Worm (Caenorhabditis elegans): Measurements from ENCODE around the gene Y80D3A.8.
A peak's percentile ranks its signal among the peaks of the same experiment; 100 is the strongest.

Gene Y80D3A.8

ce11 chrV:18909682-18910081 lies 30.8 kb upstream of the Y80D3A.8 start:
- TF ChIP-seq lir-1 (GFP tag; conservative IDR thresholded peaks at IDR 0.05) (no peak), madf-6 (GFP tag; IDR thresholded peaks at IDR 0.05) (no peak), zfh-2 (GFP tag; conservative IDR thresholded peaks at IDR 0.05) (no peak), Y56A3A.18 (GFP tag; IDR thresholded peaks at IDR 0.05) (no peak), sea-2 (GFP tag; IDR thresholded peaks at IDR 0.05) (no peak), ccch-3 (GFP tag; optimal IDR thresholded peaks at IDR 0.05) (no peak), ceh-100 (GFP tag; IDR thresholded peaks at IDR 0.05) (no peak), ztf-3 (GFP tag; optimal IDR thresholded peaks at IDR 0.05) (no peak), F23B12.7 (tag; optimal IDR thresholded peaks at IDR 0.05; ENCODE audit: insufficient read depth) (no peak), egl-44 (GFP tag; IDR thresholded peaks at IDR 0.05) (no peak), C17E4.6 (GFP tag; IDR thresholded peaks at IDR 0.05) (no peak), snpc-3.4 (tag; optimal IDR thresholded peaks at IDR 0.05) (no peak), ztf-25 (GFP tag; IDR thresholded peaks at IDR 0.05) (no peak), F57C9.4 (tag; optimal IDR thresholded peaks at IDR 0.05) (no peak), sdz-38 (tag; optimal IDR thresholded peaks at IDR 0.05) (no peak), F52B5.7 (tag; optimal IDR thresholded peaks at IDR 0.05) (no peak)

ce11 chrV:18911736-18912135 lies 28.7 kb upstream of the Y80D3A.8 start, which contains the start of gene cyp-42A1:
TSS of gene cyp-42A1 (plus strand) at chrV:18912036.
- no peak for TF ChIP-seq mel-28 (tag; optimal IDR thresholded peaks at IDR 0.05; ENCODE audit: borderline replicate concordance)
- TF ChIP-seq dpff-1 (tag; optimal IDR thresholded peaks at IDR 0.05): no peak
- no peak for TF ChIP-seq egrh-3 (GFP tag; IDR thresholded peaks at IDR 0.05)
- TF ChIP-seq lag-1 (GFP tag; IDR thresholded peaks at IDR 0.05): no peak
- TF ChIP-seq rec-8 (tag; optimal IDR thresholded peaks at IDR 0.05): no peak

- TF ChIP-seq B0035.1 (tag; optimal IDR thresholded peaks at IDR 0.05): no peak
- peak; percentile 22; the same call in 1 of the 2 replicates for TF ChIP-seq egrh-3 (GFP tag; IDR thresholded peaks at IDR 0.05)
- TF ChIP-seq pbrm-1 (GFP tag; IDR thresholded peaks at IDR 0.05): no peak
- peak; percentile 20 for TF ChIP-seq rpc-1 (optimal IDR thresholded peaks at IDR 0.05)
- peak; percentile 54 for TF ChIP-seq rpc-1 (tag; optimal IDR thresholded peaks at IDR 0.05)
- no peak for TF ChIP-seq snpc-1.3 (tag; optimal IDR thresholded peaks at IDR 0.05; ENCODE audit: insufficient read depth)
- no peak for TF ChIP-seq K11D2.4 (GFP tag; IDR thresholded peaks at IDR 0.05)
- TF ChIP-seq ccch-3 (GFP tag; optimal IDR thresholded peaks at IDR 0.05): no peak
- no peak for TF ChIP-seq F23B12.7 (tag; optimal IDR thresholded peaks at IDR 0.05; ENCODE audit: insufficient read depth)
- no peak for TF ChIP-seq madf-3 (GFP tag; IDR thresholded peaks at IDR 0.05)
- no peak for TF ChIP-seq somi-1 (GFP tag; optimal IDR thresholded peaks at IDR 0.05)
- TF ChIP-seq mel-28 (tag; optimal IDR thresholded peaks at IDR 0.05; ENCODE audit: borderline replicate concordance): no peak
- no peak for TF ChIP-seq zfh-2 (GFP tag; conservative IDR thresholded peaks at IDR 0.05)
- TF ChIP-seq snpc-3.4 (tag; optimal IDR thresholded peaks at IDR 0.05): no peak
- peak; percentile 73 for TF ChIP-seq tbp1 (GFP tag; optimal IDR thresholded peaks at IDR 0.05)
- no peak for TF ChIP-seq F55B11.4 (tag; optimal IDR thresholded peaks at IDR 0.05; ENCODE audit: borderline replicate concordance, insufficient read depth)
- no peak for TF ChIP-seq bed-2 (GFP tag; IDR thresholded peaks at IDR 0.05)
- no peak for TF ChIP-seq nhr-120 (GFP tag; IDR thresholded peaks at IDR 0.05)
- TF ChIP-seq ceh-91 (GFP tag; IDR thresholded peaks at IDR 0.05): no peak
- no peak for TF ChIP-seq snpc-1.1 (tag; optimal IDR thresholded peaks at IDR 0.05; ENCODE audit: insufficient read depth)
- TF ChIP-seq madf-10 (tag; optimal IDR thresholded peaks at IDR 0.05): no peak
- TF ChIP-seq xnd-1 (tag; optimal IDR thresholded peaks at IDR 0.05): no peak
- no peak for TF ChIP-seq ztf-25 (GFP tag; IDR thresholded peaks at IDR 0.05)
- no peak for TF ChIP-seq him-1 (tag; optimal IDR thresholded peaks at IDR 0.05)
- no peak for TF ChIP-seq tbx-9 (tag; optimal IDR thresholded peaks at IDR 0.05; ENCODE audit: borderline replicate concordance)
- no peak for TF ChIP-seq fkh-3 (tag; optimal IDR thresholded peaks at IDR 0.05)
- no peak for TF ChIP-seq snpc-4 (GFP tag; optimal IDR thresholded peaks at IDR 0.05)
- no peak for TF ChIP-seq snpc-4 (tag; optimal IDR thresholded peaks at IDR 0.05)
- TF ChIP-seq cebp-1 (GFP tag; IDR thresholded peaks at IDR 0.05): no peak
- no peak for TF ChIP-seq cebp-1 (tag; optimal IDR thresholded peaks at IDR 0.05)
- peak; percentile 22 for TF ChIP-seq B0261.1 (tag; optimal IDR thresholded peaks at IDR 0.05)
Measured at ce11 chrV:18912555-18912954, 27.9 kb upstream of the Y80D3A.8 start.

Data from whole organism, young adult.